Worm (Caenorhabditis elegans) whole organism, L2 larva: ENCODE results near the gene ZK380.6.

ENCODE experiments used
- ama-1 ChIP-seq: fragments of 150-350 bp; optimal IDR thresholded peaks from 2 replicates; lab custom pipeline; 2018; ENCODE audit warnings: inconsistent platforms
- ceh-82 ChIP-seq: fragments of 150-350 bp; optimal IDR thresholded peaks from 2 replicates; lab custom pipeline; 2014; ENCODE audit warnings: missing biosample characterization, missing genetic modification characterization
- crh-2 ChIP-seq: sonication (generic microtip); optimal IDR thresholded peaks from 2 replicates; lab custom pipeline; 2017; ENCODE audit warnings: missing biosample characterization, missing genetic modification characterization
- egl-27 ChIP-seq: sonication (generic microtip); optimal IDR thresholded peaks from 3 replicates; lab custom pipeline; 2017; ENCODE audit warnings: missing biosample characterization, missing genetic modification reagents, missing genetic modification characterization
- fos-1 ChIP-seq: fragments of 150-350 bp; optimal IDR thresholded peaks from 2 replicates; lab custom pipeline; 2014; ENCODE audit warnings: missing biosample characterization, missing genetic modification characterization
- mbf-1 ChIP-seq: sonication (generic microtip); optimal IDR thresholded peaks from 2 replicates; lab custom pipeline; 2017; ENCODE audit warnings: missing biosample characterization, missing genetic modification characterization
- nhr-12 ChIP-seq: fragments of 150-350 bp; optimal IDR thresholded peaks from 2 replicates; lab custom pipeline; 2014; ENCODE audit warnings: missing biosample characterization, missing genetic modification characterization
- nhr-237 ChIP-seq: fragments of 150-350 bp; optimal IDR thresholded peaks from 2 replicates; lab custom pipeline; 2014; ENCODE audit warnings: missing biosample characterization, missing genetic modification characterization
- skn-1 ChIP-seq: sonication (generic microtip); optimal IDR thresholded peaks from 2 replicates; lab custom pipeline; 2017; ENCODE audit warnings: missing biosample characterization, missing genetic modification characterization
- sma-3 ChIP-seq: sonication (generic microtip); optimal IDR thresholded peaks from 2 replicates; lab custom pipeline; 2016; ENCODE audit warnings: missing genetic modification reagents, missing genetic modification characterization, missing compliant biosample characterization
- snpc-4 ChIP-seq: fragments of 150-350 bp; optimal IDR thresholded peaks from 2 replicates; lab custom pipeline; 2014; ENCODE audit warnings: missing biosample characterization, missing genetic modification characterization
- zag-1 ChIP-seq: fragments of 150-350 bp; optimal IDR thresholded peaks from 2 replicates; lab custom pipeline; 2014; ENCODE audit warnings: missing biosample characterization, missing genetic modification characterization
- ztf-11 ChIP-seq: sonication (generic microtip); optimal IDR thresholded peaks from 2 replicates; lab custom pipeline; 2017; ENCODE audit warnings: missing biosample characterization, missing genetic modification characterization

- TF ChIP-seq ceh-82 (tag; lab: Kevin White, UChicago) (peak; percentile 95), snpc-4 (tag; lab: Kevin White, UChicago) (peak; percentile 90), skn-1 (tag; lab: Kevin White, UChicago) (peak; percentile 95), crh-2 (tag; lab: Kevin White, UChicago) (peak; percentile 99), ama-1 (no peak), ztf-11 (tag; lab: Kevin White, UChicago) (peak; percentile 46), sma-3 (GFP tag; lab: Kevin White, UChicago) (peak; percentile 98), nhr-12 (tag; lab: Kevin White, UChicago) (peak; percentile 44), zag-1 (tag; lab: Kevin White, UChicago) (peak; percentile 97), fos-1 (peak; percentile 99), egl-27 (tag; lab: Kevin White, UChicago) (peak; percentile 93), mbf-1 (tag; lab: Kevin White, UChicago) (peak; percentile 69), nhr-237 (tag; lab: Kevin White, UChicago) (peak; percentile 96)
Measured at ce11 chrX:1627013-1627412, 27.2 kb upstream of the ZK380.6 start.
